Fruit fly (Drosophila melanogaster): Measurements from ENCODE around the gene Snmp1.
A peak's percentile ranks its signal among the peaks of the same experiment; 100 is the strongest.

Gene Snmp1

DNA sequence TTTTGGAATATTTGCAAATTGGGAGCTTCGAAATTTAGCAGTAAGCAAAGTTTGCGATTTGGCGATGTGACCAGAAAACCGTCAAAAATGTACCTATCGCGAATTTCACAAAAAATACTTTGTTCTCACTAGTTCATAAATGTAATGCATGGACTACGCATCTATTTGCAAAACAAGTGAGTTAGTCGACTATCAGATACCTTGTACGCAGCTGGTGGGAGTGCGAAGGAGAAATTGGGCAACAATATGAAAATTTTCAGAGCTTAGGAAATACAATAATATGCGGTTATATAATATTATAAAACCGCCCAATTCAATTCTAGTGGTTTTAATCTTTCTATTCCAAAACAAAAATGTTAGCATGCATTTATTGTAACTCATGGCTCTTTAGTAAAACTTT lies 49.2 kb downstream of the Snmp1 start, which contains the start of gene Bdbt (continued):
- no peak for TF ChIP-seq stc (GFP tag; IDR thresholded peaks at IDR 0.05)
- no peak for TF ChIP-seq CG10209 (GFP tag; optimal IDR thresholded peaks at IDR 0.05)
- TF ChIP-seq shn (GFP tag; optimal IDR thresholded peaks at IDR 0.05): no peak
- TF ChIP-seq Hand (GFP tag; optimal IDR thresholded peaks at IDR 0.05): no peak
- no peak for TF ChIP-seq CG1792 (GFP tag; optimal IDR thresholded peaks at IDR 0.05)
- TF ChIP-seq Dp (GFP tag; optimal IDR thresholded peaks at IDR 0.05): peak; percentile 39
- TF ChIP-seq unpg (GFP tag; optimal IDR thresholded peaks at IDR 0.05): no peak
- no peak for TF ChIP-seq Mrtf (GFP tag; IDR thresholded peaks at IDR 0.05)
- TF ChIP-seq CG30020 (tag; optimal IDR thresholded peaks at IDR 0.05): peak; percentile 68
- no peak for TF ChIP-seq exex (tag; optimal IDR thresholded peaks at IDR 0.05)
- TF ChIP-seq CG2116 (GFP tag; optimal IDR thresholded peaks at IDR 0.05): no peak
- TF ChIP-seq insv (GFP tag; optimal IDR thresholded peaks at IDR 0.05): no peak
- no peak for TF ChIP-seq CG9876 (GFP tag; optimal IDR thresholded peaks at IDR 0.05)
- no peak for TF ChIP-seq Drgx (GFP tag; IDR thresholded peaks at IDR 0.05)
- TF ChIP-seq CG31441 (GFP tag; IDR thresholded peaks at IDR 0.05): no peak
- no peak for TF ChIP-seq D19A (tag; optimal IDR thresholded peaks at IDR 0.05)
- TF ChIP-seq CG17912 (GFP tag; optimal IDR thresholded peaks at IDR 0.05): no peak
- no peak for TF ChIP-seq CG18476 (GFP tag; optimal IDR thresholded peaks at IDR 0.05)
- TF ChIP-seq CG7786 (GFP tag; optimal IDR thresholded peaks at IDR 0.05): no peak
- no peak for TF ChIP-seq CG8290 (GFP tag; optimal IDR thresholded peaks at IDR 0.05)
- TF ChIP-seq CG8290 (tag; optimal IDR thresholded peaks at IDR 0.05): no peak
- TF ChIP-seq Antp (GFP tag; optimal IDR thresholded peaks at IDR 0.05): peak; percentile 39
- no peak for TF ChIP-seq Poxn (GFP tag; IDR thresholded peaks at IDR 0.05)
- peak; percentile 4 for TF ChIP-seq pum (GFP tag; optimal IDR thresholded peaks at IDR 0.05)
- peak; percentile 9 for TF ChIP-seq Chrac-16 (GFP tag; optimal IDR thresholded peaks at IDR 0.05)
- TF ChIP-seq CG1603 (tag; optimal IDR thresholded peaks at IDR 0.05): no peak
- TF ChIP-seq dan (GFP tag; IDR thresholded peaks at IDR 0.05): no peak
- TF ChIP-seq lmd (GFP tag; IDR thresholded peaks at IDR 0.05): no peak
- no peak for TF ChIP-seq gsb (GFP tag; IDR thresholded peaks at IDR 0.05)
- TF ChIP-seq chn (GFP tag; optimal IDR thresholded peaks at IDR 0.05): no peak
- no peak for TF ChIP-seq ro (GFP tag; IDR thresholded peaks at IDR 0.05)
- TF ChIP-seq pan (optimal IDR thresholded peaks at IDR 0.05): no peak
- TF ChIP-seq pan (GFP tag; optimal IDR thresholded peaks at IDR 0.05 in 1 of 2, IDR thresholded peaks at IDR 0.05 in 1 of 2): no peak
- peak; percentile 14 for TF ChIP-seq Dad (GFP tag; optimal IDR thresholded peaks at IDR 0.05)
- TF ChIP-seq CG5953 (GFP tag; IDR thresholded peaks at IDR 0.05): no peak
- peak; percentile 81 for TF ChIP-seq ato (GFP tag; IDR thresholded peaks at IDR 0.05; ENCODE audit: partially characterized antibody)
- TF ChIP-seq Ets65A (GFP tag): peak; percentile 32
- TF ChIP-seq CG14667 (GFP tag; IDR thresholded peaks at IDR 0.05): no peak
- TF ChIP-seq HmgZ (tag; optimal IDR thresholded peaks at IDR 0.05): peak; percentile 73
- no peak for TF ChIP-seq CG15073 (GFP tag; optimal IDR thresholded peaks at IDR 0.05)
- no peak for TF ChIP-seq CG1832 (GFP tag; optimal IDR thresholded peaks at IDR 0.05)
- TF ChIP-seq CG9932 (GFP tag; IDR thresholded peaks at IDR 0.05): peak; percentile 52
- no peak for TF ChIP-seq dmrt11E (tag; optimal IDR thresholded peaks at IDR 0.05)
- no peak for TF ChIP-seq CG9215 (GFP tag; IDR thresholded peaks at IDR 0.05)
- TF ChIP-seq BtbVII (GFP tag; optimal IDR thresholded peaks at IDR 0.05): no peak
- TF ChIP-seq CG32772 (GFP tag; IDR thresholded peaks at IDR 0.05): no peak
- no peak for TF ChIP-seq CG4707 (GFP tag; optimal IDR thresholded peaks at IDR 0.05)
- no peak for TF ChIP-seq Jarid2 (GFP tag; optimal IDR thresholded peaks at IDR 0.05)
- no peak for TF ChIP-seq Atf6 (GFP tag; IDR thresholded peaks at IDR 0.05)
- TF ChIP-seq scrt (GFP tag; optimal IDR thresholded peaks at IDR 0.05): no peak
- no peak for TF ChIP-seq ara (GFP tag; IDR thresholded peaks at IDR 0.05)
- TF ChIP-seq fd96Cb (tag; optimal IDR thresholded peaks at IDR 0.05): peak; percentile 21
- TF ChIP-seq prd (optimal IDR thresholded peaks at IDR 0.05): no peak
- peak; percentile 14; the same call in 1 of the 3 replicates for TF ChIP-seq prd (GFP tag; IDR thresholded peaks at IDR 0.05)
